Fruit fly (Drosophila melanogaster) ovary, adult (tissue): Measurements from ENCODE around the gene qm.
A peak's percentile ranks its signal among the peaks of the same experiment; 100 is the strongest.

Experiments used
- CG17801 ChIP-seq: fragments of 200-800 bp; optimal IDR thresholded peaks from 2 replicates; lab custom pipeline; 2019; ENCODE audit warnings: missing biosample characterization, mild to moderate bottlenecking, missing genetic modification characterization, moderate library complexity; ENCODE audit not compliant: partially characterized antibody

The qm gene

DNA sequence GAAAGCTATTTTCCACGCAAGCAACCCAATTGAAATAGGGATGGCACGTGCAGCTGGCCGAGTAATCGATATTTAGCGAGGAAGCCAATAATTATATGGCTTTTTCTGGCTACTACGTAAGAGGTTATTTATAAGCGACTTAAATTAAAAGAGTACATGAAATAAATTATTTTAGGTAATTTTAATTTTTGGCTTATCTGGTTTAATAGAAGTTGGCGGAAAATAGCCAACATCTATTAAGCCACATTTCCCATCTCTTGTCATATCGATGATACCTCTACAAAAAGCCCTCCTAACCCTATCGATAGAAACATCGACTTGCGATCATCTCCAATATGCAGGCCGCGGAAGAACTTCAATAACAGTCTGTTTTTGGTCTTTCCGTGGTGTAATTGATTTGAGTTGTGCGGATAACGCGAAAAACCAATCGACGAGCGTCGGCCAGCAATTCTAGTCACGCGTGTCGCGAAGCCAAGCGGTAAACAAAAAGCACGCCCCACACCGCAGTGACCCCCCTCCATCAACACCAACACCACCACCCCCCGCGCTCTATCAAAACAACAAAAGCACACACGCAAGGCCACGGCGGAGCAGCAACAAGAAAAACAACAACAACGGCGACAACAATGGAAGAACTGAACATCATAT, at the start of gene qm, which contains the start of gene Srp19:
TSS of gene qm (plus strand) at position 330 of the 648 bp plus-strand sequence.
TSS of gene Srp19 (minus strand) at position 51 of the 648 bp plus-strand sequence.
- TF ChIP-seq CG17801 (GFP tag; lab: Kevin White, UChicago), result peak; percentile 45

DNA sequence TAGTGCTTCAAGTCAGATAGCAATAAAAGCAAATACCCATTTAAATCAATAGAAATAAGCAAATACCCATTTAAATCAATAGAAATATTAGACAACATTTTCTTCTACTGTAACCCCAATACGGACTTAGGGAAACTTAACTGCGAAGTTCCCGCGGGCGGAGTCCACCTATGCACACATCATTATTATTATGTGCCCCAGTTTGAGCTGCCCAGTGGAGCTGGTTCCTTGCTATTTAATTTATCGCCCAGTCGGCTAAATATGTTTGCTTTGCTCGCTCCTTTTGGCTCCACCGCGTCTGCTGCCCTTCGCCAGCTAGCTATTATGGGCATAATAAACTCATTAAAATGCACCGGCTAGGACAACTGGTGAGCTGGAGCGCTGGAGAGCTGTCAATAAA, 47.5 kb upstream of the qm start:
- TF ChIP-seq CG17801 (GFP tag; lab: Kevin White, UChicago), result no peak

dm6 chr3L:7312754-7313153, 35.4 kb upstream of the qm start, which contains the start of gene unc-13-4A:
TSS of gene unc-13-4A (minus strand) at chr3L:7312896.
- TF ChIP-seq CG17801 (GFP tag; lab: Kevin White, UChicago), result no peak

DNA sequence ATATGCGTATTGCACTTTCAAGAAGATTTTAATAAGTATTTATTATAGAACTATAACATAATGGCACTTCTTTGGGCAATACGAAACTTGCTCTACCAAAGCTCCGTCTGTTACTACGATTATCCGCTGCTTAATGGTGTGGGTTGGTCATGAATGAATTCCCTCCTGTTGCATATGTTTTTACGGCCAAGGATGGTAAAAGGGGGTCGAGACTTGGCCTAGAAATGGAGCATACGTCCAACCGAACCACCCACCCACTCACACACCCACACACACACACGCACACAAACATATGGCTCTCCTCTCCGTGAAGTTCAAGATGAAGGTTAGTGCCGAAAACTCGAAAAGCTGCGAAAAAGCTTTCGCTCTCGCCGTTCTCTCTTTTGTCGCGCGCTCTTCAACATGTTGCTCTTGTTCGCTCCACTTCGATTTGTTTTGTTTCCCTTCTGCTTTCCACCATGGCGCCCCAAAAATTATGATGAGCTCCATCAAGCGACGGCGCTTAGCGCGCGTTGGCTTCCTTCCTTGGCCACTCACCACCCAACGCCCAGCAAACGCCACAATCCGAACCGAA, 34.5 kb upstream of the qm start:
- TF ChIP-seq CG17801 (GFP tag; lab: Kevin White, UChicago), result no peak

DNA sequence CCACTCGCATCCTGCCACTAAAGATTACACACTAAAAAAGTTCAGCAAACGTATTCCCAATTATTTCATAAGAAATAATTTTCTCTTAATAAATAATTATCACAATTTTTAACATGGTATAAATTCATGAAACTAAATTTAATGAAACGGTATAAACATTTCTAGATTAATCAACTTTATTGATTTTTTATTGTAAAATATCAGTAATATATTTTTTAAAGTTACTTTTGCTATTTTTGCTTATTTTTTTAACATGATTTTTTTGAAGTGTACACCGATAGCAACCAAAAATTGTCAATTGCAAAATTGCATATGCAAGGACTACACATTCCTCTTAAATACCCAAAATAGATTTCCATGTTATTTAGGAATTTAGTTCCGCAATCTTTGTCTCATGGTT, 34.0 kb upstream of the qm start:
- no peak for TF ChIP-seq CG17801 (GFP tag; lab: Kevin White, UChicago)

- TF ChIP-seq CG17801 (GFP tag; lab: Kevin White, UChicago), result no peak
Measured at dm6 chr3L:7319768-7320167, 28.3 kb upstream of the qm start, which contains the start of gene CG8607. TSS of gene CG8607 (plus strand) at chr3L:7320068.

- TF ChIP-seq CG17801 (GFP tag; lab: Kevin White, UChicago), result peak; percentile 63
Measured at dm6 chr3L:7323348-7323747, 24.8 kb upstream of the qm start, which contains the start of the genes RhoGEF4 and Rint1. TSS of gene RhoGEF4 (minus strand) at chr3L:7323411. TSS of gene Rint1 (plus strand) at chr3L:7323619.

DNA sequence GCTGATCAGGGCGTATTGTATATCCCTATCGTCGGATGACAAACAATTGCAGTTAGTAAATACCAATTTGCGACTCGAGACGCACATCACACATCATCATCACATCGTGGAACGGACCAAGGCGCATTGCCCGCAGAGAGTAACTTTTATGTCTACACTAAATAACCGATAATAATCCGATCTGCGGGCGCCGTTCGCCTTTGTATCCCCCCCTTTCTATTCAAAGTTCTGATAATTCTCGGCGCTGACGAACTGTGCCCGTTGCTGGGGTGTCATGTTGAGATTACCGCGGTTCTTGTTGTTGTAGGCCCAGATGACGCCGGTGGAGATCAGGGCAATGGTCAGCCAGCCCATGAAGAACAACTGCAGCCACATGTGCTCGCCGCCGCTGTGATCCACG, 21.4 kb upstream of the qm start:
- TF ChIP-seq CG17801 (GFP tag; lab: Kevin White, UChicago), result no peak

DNA sequence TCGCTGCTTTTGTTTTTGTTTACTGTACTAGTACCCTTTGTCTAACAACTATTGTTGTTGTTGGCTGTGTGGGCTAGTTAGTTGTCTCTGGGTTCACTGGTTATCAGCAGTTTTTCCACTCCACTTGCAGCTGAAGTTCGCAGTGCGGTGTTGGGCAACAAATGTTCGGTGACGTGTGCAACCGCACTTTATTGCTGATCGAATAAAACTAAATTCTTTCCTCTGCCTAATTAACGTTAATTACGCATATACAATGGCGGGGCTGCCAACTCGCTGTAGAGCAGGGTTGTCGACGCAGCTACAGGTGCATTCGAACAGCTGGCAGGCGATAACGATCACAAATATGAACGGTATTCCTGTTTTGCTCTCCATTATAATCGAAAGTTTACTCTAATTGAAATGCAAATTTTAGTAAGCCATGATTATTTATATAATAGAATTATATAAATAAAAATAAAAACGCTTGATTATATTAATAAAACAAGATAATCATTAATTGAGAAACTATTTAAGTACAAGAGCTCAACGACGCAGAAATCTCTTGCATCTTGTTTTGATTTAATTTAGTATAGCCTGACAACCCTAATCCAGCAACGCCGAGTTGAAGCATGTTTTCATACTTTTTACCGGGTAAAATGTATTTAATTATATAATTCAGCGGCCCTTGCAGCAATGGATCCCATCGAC, 19.4 kb upstream of the qm start, which contains the start of the genes mrva, CG42307 and mus312:
TSS of gene mrva (minus strand) at position 276 of the 687 bp plus-strand sequence.
TSS of gene CG42307 (plus strand) at position 566 of the 687 bp plus-strand sequence.
TSS of gene mus312 (plus strand) at position 566 of the 687 bp plus-strand sequence.
- TF ChIP-seq CG17801 (GFP tag; lab: Kevin White, UChicago), result peak; percentile 95

dm6 chr3L:7334990-7335389, 13.1 kb upstream of the qm start, which contains the start of the genes wrm1 and wrm2:
TSS of gene wrm1 (minus strand) at chr3L:7335226.
TSS of gene wrm2 (minus strand) at chr3L:7335226.
- TF ChIP-seq CG17801 (GFP tag; lab: Kevin White, UChicago), result no peak

dm6 chr3L:7338786-7339185, 9.3 kb upstream of the qm start:
- no peak for TF ChIP-seq CG17801 (GFP tag; lab: Kevin White, UChicago)

DNA sequence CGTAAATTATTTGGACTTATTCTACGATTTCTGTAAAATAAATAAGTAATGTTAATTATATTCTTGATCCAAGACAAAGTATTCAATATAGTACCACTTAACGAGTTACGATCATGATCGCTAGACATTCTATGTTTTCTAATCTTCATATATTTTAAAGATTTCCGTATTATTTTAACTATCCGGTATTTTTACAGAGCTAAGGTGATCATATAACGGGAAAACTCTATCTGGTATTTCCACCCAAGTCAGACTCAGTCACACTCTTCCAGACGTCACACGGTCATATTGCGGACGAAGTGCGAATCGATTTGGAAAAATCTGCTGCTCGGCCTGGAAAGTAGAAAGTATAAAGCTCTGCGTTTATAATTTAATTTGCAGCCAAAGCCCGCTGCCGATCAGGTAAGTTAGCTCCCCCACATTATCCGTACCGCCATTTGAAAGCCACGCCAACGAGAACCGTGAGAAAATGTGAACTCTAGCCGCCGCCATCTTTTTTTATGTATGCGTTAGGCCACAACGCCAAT, 8.8 kb upstream of the qm start, which contains the start of the genes lark and eco:
TSS of gene lark (plus strand) at position 51 of the 527 bp plus-strand sequence.
TSS of gene eco (minus strand) at position 125 of the 527 bp plus-strand sequence.
- peak; percentile 32 for TF ChIP-seq CG17801 (GFP tag; lab: Kevin White, UChicago)

DNA sequence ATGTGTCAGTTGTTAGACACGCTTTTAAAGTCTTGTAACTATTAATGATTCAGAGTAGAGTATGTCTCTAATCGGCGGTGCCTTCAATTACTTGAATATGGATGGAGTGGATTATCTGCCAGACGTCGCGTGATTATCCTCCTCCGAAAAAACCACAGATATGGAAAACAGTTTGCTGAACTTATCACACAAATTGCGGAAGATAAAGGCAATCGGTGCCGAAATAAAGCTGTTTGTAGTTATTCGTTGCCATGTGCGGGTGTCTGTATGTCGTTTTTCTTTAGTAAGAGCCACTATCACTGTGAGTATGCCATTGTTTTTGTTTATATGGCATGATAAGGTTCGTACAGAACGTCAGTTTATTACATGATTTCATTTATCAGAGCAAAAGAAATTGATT, 4.1 kb upstream of the qm start:
- TF ChIP-seq CG17801 (GFP tag; lab: Kevin White, UChicago), result no peak

DNA sequence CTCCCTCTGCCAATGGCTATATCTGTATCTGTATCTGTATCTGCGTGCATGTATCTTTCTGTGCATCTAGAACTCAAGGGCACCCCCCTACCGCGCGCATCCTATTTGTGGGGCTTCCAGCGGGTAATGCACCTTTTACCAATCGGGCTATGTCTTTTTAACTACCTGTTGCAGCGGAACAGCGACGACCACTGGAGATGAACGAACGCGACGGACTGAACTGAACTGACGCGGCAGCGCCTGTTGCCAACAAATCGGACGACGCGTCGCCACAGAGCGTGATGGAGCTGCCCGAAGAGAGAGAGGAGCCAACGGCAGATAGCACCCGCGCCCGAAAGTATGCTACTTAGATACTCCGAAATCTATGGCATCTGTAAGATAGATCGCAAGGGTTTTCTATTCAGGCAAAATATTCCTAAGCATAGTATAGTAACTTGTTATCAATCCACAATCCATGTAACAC, 3.1 kb upstream of the qm start, which contains the start of gene Cln7:
TSS of gene Cln7 (minus strand) at position 219 of the 463 bp plus-strand sequence.
- TF ChIP-seq CG17801 (GFP tag; lab: Kevin White, UChicago), result peak; percentile 90
